Worm (Caenorhabditis elegans) whole organism, L4/young adult: ENCODE data around the gene C33H5.1.

Source experiments
- W03F9.2 ChIP-seq: fragments of 150-350 bp; optimal IDR thresholded peaks from 2 replicates; lab custom pipeline; 2014; ENCODE audit warnings: missing biosample characterization, missing genetic modification characterization
- dao-5 ChIP-seq: sonication (generic microtip); optimal IDR thresholded peaks from 2 replicates; lab custom pipeline; 2016; ENCODE audit warnings: missing genotype, missing genetic modification characterization, moderate library complexity, missing compliant biosample characterization
- him-1 ChIP-seq: sonication (generic microtip); optimal IDR thresholded peaks from 2 replicates; lab custom pipeline; 2016; ENCODE audit warnings: missing genotype, missing genetic modification reagents, missing genetic modification characterization, missing compliant biosample characterization

ce11 chrIV:7775725-7776124 lies 33.0 kb upstream of the C33H5.1 start, which contains the start of gene swd-2.1:
- TF ChIP-seq him-1: no peak
- TF ChIP-seq W03F9.2: no peak
- no peak for TF ChIP-seq dao-5 (tag; lab: Kevin White, UChicago)
